Fruit fly (Drosophila melanogaster) Kc167 (cell line): ENCODE results near the gene CG8765.

ENCODE experiments used
- Myc ChIP-seq: fragments of >200 bp; optimal IDR thresholded peaks from 2 replicates; lab custom pipeline; 2017; ENCODE audit warnings: missing external identifiers
- h ChIP-seq: fragments of >200 bp; optimal IDR thresholded peaks from 3 replicates; lab custom pipeline; 2018; ENCODE audit warnings: missing external identifiers
- insv ChIP-seq: fragments of >200 bp; optimal IDR thresholded peaks from 3 replicates; lab custom pipeline; 2018; ENCODE audit warnings: missing external identifiers
- psq ChIP-seq: fragments of >200 bp; optimal IDR thresholded peaks from 2 replicates; lab custom pipeline; 2017; ENCODE audit warnings: missing external identifiers

- no peak for TF ChIP-seq h (lab: Kevin White, UChicago)
- no peak for TF ChIP-seq psq (lab: Kevin White, UChicago)
- no peak for TF ChIP-seq insv (lab: Kevin White, UChicago)
- no peak for TF ChIP-seq Myc (lab: Kevin White, UChicago)
Measured at dm6 chr3L:19646292-19646691, 40.9 kb downstream of the CG8765 start.
